Fruit fly (Drosophila melanogaster) whole organism, embryonic: ENCODE results near the gene mfas.

Experiments used
- Awh ChIP-seq: fragments of 200-800 bp; sonication (Bioruptor generic); IDR thresholded peaks from 2 replicates; pipeline ENCODE4, ENCODE4 v1.3.6; 2022; ENCODE audit warnings: missing biosample characterization, missing genetic modification characterization
- CG1024 ChIP-seq: fragments of 200-800 bp; sonication (Bioruptor generic); IDR thresholded peaks from 2 replicates; pipeline ENCODE4 v1.3.6; 2022; ENCODE audit warnings: missing biosample characterization, missing genetic modification characterization
- CG11723 ChIP-seq: fragments of 200-800 bp; sonication (Bioruptor generic); optimal IDR thresholded peaks from 2 replicates; lab custom pipeline; 2017; ENCODE audit warnings: missing biosample characterization, mild to moderate bottlenecking, missing genetic modification characterization
- CG12219 ChIP-seq: fragments of 200-800 bp; sonication (Bioruptor generic); optimal IDR thresholded peaks from 3 replicates; lab custom pipeline; 2018; ENCODE audit warnings: missing biosample characterization, mild to moderate bottlenecking, missing genetic modification characterization
- CG15601 ChIP-seq: fragments of 200-800 bp; sonication (Bioruptor generic); optimal IDR thresholded peaks from 3 replicates; lab custom pipeline; 2019; ENCODE audit warnings: missing biosample characterization, mild to moderate bottlenecking, missing genetic modification characterization, moderate library complexity
- CG17359 ChIP-seq: fragments of 200-800 bp; sonication (Bioruptor generic); optimal IDR thresholded peaks from 3 replicates; lab custom pipeline; 2018; ENCODE audit warnings: missing biosample characterization, mild to moderate bottlenecking, missing genetic modification characterization, moderate library complexity
- CG17568 ChIP-seq: fragments of 200-800 bp; sonication (Bioruptor generic); optimal IDR thresholded peaks from 2 replicates; lab custom pipeline; 2018; ENCODE audit warnings: missing biosample characterization, mild to moderate bottlenecking, missing genetic modification characterization, moderate library complexity
- CG17829 ChIP-seq: fragments of 200-800 bp; optimal IDR thresholded peaks from 2 replicates; lab custom pipeline; 2019; ENCODE audit warnings: missing biosample characterization, mild to moderate bottlenecking, missing genetic modification characterization, moderate library complexity
- CG18262 ChIP-seq: fragments of 200-800 bp; optimal IDR thresholded peaks from 3 replicates; lab custom pipeline; 2019; ENCODE audit warnings: missing biosample characterization, mild to moderate bottlenecking, missing genetic modification characterization, moderate library complexity
- CG18599 ChIP-seq: fragments of 200-800 bp; sonication (Bioruptor generic); optimal IDR thresholded peaks from 3 replicates; lab custom pipeline; 2017; ENCODE audit warnings: missing biosample characterization, missing genetic modification characterization, mild to moderate bottlenecking, moderate library complexity, missing genetic modification reagents
- CG2199 ChIP-seq: fragments of 200-800 bp; sonication (Bioruptor generic); IDR thresholded peaks from 3 replicates; pipeline ENCODE4 v1.3.6; 2022; ENCODE audit warnings: missing biosample characterization, missing genetic modification characterization
- CG3163 ChIP-seq: fragments of 200-800 bp; sonication (Bioruptor generic); optimal IDR thresholded peaks from 3 replicates; lab custom pipeline; 2016; ENCODE audit warnings: missing biosample characterization, missing genetic modification characterization
- CG3407 ChIP-seq: fragments of 200-800 bp; sonication (Bioruptor generic); optimal IDR thresholded peaks from 2 replicates; lab custom pipeline; 2018; ENCODE audit warnings: missing biosample characterization, mild to moderate bottlenecking, missing genetic modification characterization
- CG7987 ChIP-seq: fragments of 200-800 bp; sonication (Bioruptor generic); optimal IDR thresholded peaks from 2 replicates; lab custom pipeline; 2018; ENCODE audit warnings: missing biosample characterization, mild to moderate bottlenecking, missing genetic modification characterization, moderate library complexity
- CG8290 ChIP-seq, 3 experiments: fragments of 200-800 bp; sonication (Bioruptor generic); optimal IDR thresholded peaks; 2 replicates each; lab custom pipeline; 2016 to 2019; ENCODE audit warnings: missing biosample characterization in 3 of 3, missing genetic modification characterization in 3 of 3, mild to moderate bottlenecking in 2 of 3, moderate library complexity in 1 of 3
- Dbx ChIP-seq: fragments of 200-800 bp; sonication (Bioruptor generic); IDR thresholded peaks from 3 replicates; pipeline ENCODE4 v1.3.6; 2022; ENCODE audit warnings: missing biosample characterization, missing genetic modification characterization
- Dip2 ChIP-seq: fragments of 200-800 bp; sonication (Bioruptor generic); IDR thresholded peaks from 2 replicates; pipeline ENCODE4 v1.3.6; 2022; ENCODE audit warnings: missing biosample characterization, missing genetic modification characterization
- Drgx ChIP-seq: fragments of 200-800 bp; sonication (Bioruptor generic); IDR thresholded peaks from 2 replicates; pipeline ENCODE4 v1.3.6; 2022; ENCODE audit warnings: missing biosample characterization, missing genetic modification characterization
- HmgZ ChIP-seq: fragments of 200-800 bp; sonication (Bioruptor generic); optimal IDR thresholded peaks from 2 replicates; lab custom pipeline; 2018; ENCODE audit warnings: missing biosample characterization, mild to moderate bottlenecking, missing genetic modification characterization
- Jarid2 ChIP-seq: fragments of 200-800 bp; sonication (Bioruptor generic); optimal IDR thresholded peaks from 3 replicates; lab custom pipeline; 2017; ENCODE audit warnings: mild to moderate bottlenecking, missing biosample characterization, missing genetic modification reagents, missing genetic modification characterization
- MTF-1 ChIP-seq: fragments of 200-800 bp; sonication (Bioruptor generic); optimal IDR thresholded peaks from 2 replicates; lab custom pipeline; 2018; ENCODE audit warnings: missing biosample characterization, mild to moderate bottlenecking, missing genetic modification characterization, borderline replicate concordance
- PHDP ChIP-seq: fragments of 200-800 bp; sonication (Bioruptor generic); optimal IDR thresholded peaks from 3 replicates; lab custom pipeline; 2018; ENCODE audit warnings: missing biosample characterization, mild to moderate bottlenecking, missing genetic modification characterization, moderate library complexity
- Pdp1 ChIP-seq, 2 experiments: fragments of 200-800 bp; sonication (Bioruptor generic); optimal IDR thresholded peaks; 3 replicates each; lab custom pipeline; 2016; ENCODE audit warnings: missing biosample characterization in 2 of 2, missing genetic modification characterization in 2 of 2, mild to moderate bottlenecking in 1 of 2, moderate library complexity in 1 of 2
- Ravus ChIP-seq: fragments of 200-800 bp; sonication (Bioruptor generic); IDR thresholded peaks from 2 replicates; pipeline ENCODE4 v1.3.6; 2022; ENCODE audit warnings: missing biosample characterization, missing genetic modification characterization
- Sox100B ChIP-seq: fragments of 200-800 bp; sonication (Bioruptor generic); optimal IDR thresholded peaks from 3 replicates; lab custom pipeline; 2018; ENCODE audit warnings: missing biosample characterization, mild to moderate bottlenecking, missing genetic modification characterization
- Sox102F ChIP-seq: fragments of 200-800 bp; sonication (Bioruptor generic); optimal IDR thresholded peaks from 2 replicates; lab custom pipeline; 2018; ENCODE audit warnings: missing biosample characterization, mild to moderate bottlenecking, missing genetic modification characterization, moderate library complexity
- Trl ChIP-seq, 3 experiments: fragments of >200 bp in 2 of 3; fragments of 200-800 bp in 1 of 3; sonication (Bioruptor generic) in 1 of 3; optimal IDR thresholded peaks; 2 replicates in 1 of 3; 3 replicates in 2 of 3; lab custom pipeline; 2016 to 2017; ENCODE audit warnings: missing biosample characterization in 1 of 3, missing genetic modification characterization in 1 of 3
- Xrp1 ChIP-seq: fragments of 200-800 bp; sonication (Bioruptor generic); IDR thresholded peaks from 2 replicates; pipeline ENCODE4 v1.3.6; 2022; ENCODE audit warnings: missing biosample characterization, missing genetic modification characterization
- bigmax ChIP-seq: fragments of 200-800 bp; sonication (Bioruptor generic); optimal IDR thresholded peaks from 2 replicates; lab custom pipeline; 2018; ENCODE audit warnings: missing biosample characterization, mild to moderate bottlenecking, missing genetic modification characterization
- br ChIP-seq: fragments of >200 bp; optimal IDR thresholded peaks from 2 replicates; lab custom pipeline; 2017
- bsh ChIP-seq, 2 experiments: fragments of 200-800 bp; sonication (Bioruptor generic); optimal IDR thresholded peaks; 2 replicates each; lab custom pipeline; 2017 to 2018; ENCODE audit warnings: mild to moderate bottlenecking in 2 of 2, missing biosample characterization in 2 of 2, missing genetic modification characterization in 2 of 2, moderate library complexity in 1 of 2
- caup ChIP-seq: fragments of 200-800 bp; sonication (Bioruptor generic); optimal IDR thresholded peaks from 3 replicates; lab custom pipeline; 2017; ENCODE audit warnings: missing biosample characterization, mild to moderate bottlenecking, missing genetic modification characterization, moderate library complexity; ENCODE audit not compliant: severe bottlenecking
- chinmo ChIP-seq: fragments of 200-800 bp; sonication (Bioruptor generic); IDR thresholded peaks from 4 replicates; pipeline ENCODE4 v1.3.6; 2022; ENCODE audit warnings: missing biosample characterization, missing genetic modification characterization; ENCODE audit not compliant: partially characterized antibody
- ci ChIP-seq: fragments of 200-800 bp; sonication (Bioruptor generic); IDR thresholded peaks from 3 replicates; pipeline ENCODE4 v1.3.6; 2022; ENCODE audit warnings: missing biosample characterization, missing genetic modification characterization
- eyg ChIP-seq: fragments of 200-800 bp; sonication (Bioruptor generic); optimal IDR thresholded peaks from 3 replicates; lab custom pipeline; 2016; ENCODE audit warnings: missing biosample characterization, missing genetic modification characterization
- fd64A ChIP-seq: fragments of 200-800 bp; sonication (Bioruptor generic); optimal IDR thresholded peaks from 3 replicates; lab custom pipeline; 2018; ENCODE audit warnings: missing biosample characterization, mild to moderate bottlenecking, missing genetic modification characterization
- gcm ChIP-seq: fragments of 200-800 bp; sonication (Bioruptor generic); optimal IDR thresholded peaks from 2 replicates; lab custom pipeline; 2019; ENCODE audit warnings: missing biosample characterization, mild to moderate bottlenecking, missing genetic modification characterization, moderate library complexity
- gsb-n ChIP-seq: fragments of 200-800 bp; sonication (Bioruptor generic); optimal IDR thresholded peaks from 3 replicates; lab custom pipeline; 2018; ENCODE audit warnings: missing biosample characterization, mild to moderate bottlenecking, missing genetic modification characterization
- lab ChIP-seq: fragments of 200-800 bp; sonication (Bioruptor generic); optimal IDR thresholded peaks from 3 replicates; lab custom pipeline; 2017; ENCODE audit warnings: missing biosample characterization, missing genetic modification characterization, mild to moderate bottlenecking, moderate library complexity, missing genetic modification reagents
- mirr ChIP-seq: fragments of 200-800 bp; sonication (Bioruptor generic); optimal IDR thresholded peaks from 3 replicates; lab custom pipeline; 2018; ENCODE audit warnings: missing biosample characterization, mild to moderate bottlenecking, missing genetic modification characterization
- onecut ChIP-seq: fragments of 200-800 bp; sonication (Bioruptor generic); IDR thresholded peaks from 2 replicates; pipeline ENCODE4 v1.3.6; 2022; ENCODE audit warnings: missing biosample characterization, missing genetic modification characterization
- pb ChIP-seq: fragments of 200-800 bp; sonication (Bioruptor generic); optimal IDR thresholded peaks from 3 replicates; lab custom pipeline; 2016; ENCODE audit warnings: missing biosample characterization, missing genetic modification characterization
- sc ChIP-seq, 3 experiments: fragments of >200 bp in 2 of 3; fragments of 200-800 bp in 1 of 3; sonication (Bioruptor generic) in 1 of 3; optimal IDR thresholded peaks; 2 replicates in 2 of 3; 3 replicates in 1 of 3; lab custom pipeline; 2017; ENCODE audit warnings: mild to moderate bottlenecking in 1 of 3, missing biosample characterization in 1 of 3, missing genetic modification characterization in 1 of 3, missing genetic modification reagents in 1 of 3
- sens ChIP-seq: fragments of 200-800 bp; sonication (Bioruptor generic); peaks from one replicate; lab custom pipeline; 2016; ENCODE audit warnings: missing biosample characterization, missing genetic modification characterization
- tna ChIP-seq: fragments of 200-800 bp; sonication (Bioruptor generic); IDR thresholded peaks from 2 replicates; pipeline ENCODE4 v1.3.6; 2022; ENCODE audit warnings: missing biosample characterization, missing genetic modification characterization; ENCODE audit not compliant: partially characterized antibody
- vvl ChIP-seq: fragments of 200-800 bp; sonication (Bioruptor generic); IDR thresholded peaks from 2 replicates; pipeline ENCODE4 v1.3.6; 2022; ENCODE audit warnings: missing biosample characterization, missing genetic modification characterization

The mfas gene

dm6 chr3R:11992934-11993670 lies at the start of gene mfas (continued):
- TF ChIP-seq sc (optimal IDR thresholded peaks at IDR 0.05; lab: Kevin White, UChicago) = no peak
- peak; percentile 15 for TF ChIP-seq sc (GFP tag; optimal IDR thresholded peaks at IDR 0.05; lab: Kevin White, UChicago)
- no peak for TF ChIP-seq Ravus (GFP tag; lab: Robert Waterston, UW)
- peak; percentile 19; the same call in 1 of the 2 replicates for TF ChIP-seq onecut (GFP tag; lab: Robert Waterston, UW)
- TF ChIP-seq CG1024 = peak; percentile 19; the same call in 1 of the 2 replicates
- TF ChIP-seq mirr = peak; percentile 29
- no peak for TF ChIP-seq MTF-1 (GFP tag; lab: Kevin White, UChicago)
- TF ChIP-seq Dip2 (GFP tag; lab: Robert Waterston, UW) = no peak
- TF ChIP-seq Jarid2 (GFP tag; lab: Kevin White, UChicago) = peak; percentile 86
- peak; percentile 10; the same call in 1 of the 3 replicates for TF ChIP-seq CG2199
- TF ChIP-seq br = no peak
- TF ChIP-seq gcm = peak; percentile 80
- peak; percentile 7 for TF ChIP-seq CG12219 (GFP tag; lab: Kevin White, UChicago)
- peak; percentile 43 for TF ChIP-seq CG15601 (tag; lab: Kevin White, UChicago)
- 0 out of 2 replicates have a peak, but pooled peaks have one; percentile 31 for TF ChIP-seq Awh (GFP tag; lab: Robert Waterston, UW)
- TF ChIP-seq CG17359 (tag; lab: Kevin White, UChicago) = peak; percentile 34
- peak; percentile 23 for TF ChIP-seq CG3407
- peak; percentile 18 for TF ChIP-seq Sox100B
- peak; percentile 66 for TF ChIP-seq sens (GFP tag; lab: Kevin White, UChicago)
- TF ChIP-seq lab (GFP tag; lab: Kevin White, UChicago) = peak; percentile 61
- peak; percentile 5 for TF ChIP-seq HmgZ
- peak; percentile 14 for TF ChIP-seq Sox102F (GFP tag; lab: Kevin White, UChicago)
- TF ChIP-seq Xrp1 (GFP tag; lab: Robert Waterston, UW) = peak; percentile 16
- no peak for TF ChIP-seq CG8290 (GFP tag; optimal IDR thresholded peaks at IDR 0.05; lab: Kevin White, UChicago)
- peak in 1 of 2 experiments; percentile 42 for TF ChIP-seq CG8290 (tag; optimal IDR thresholded peaks at IDR 0.05; lab: Kevin White, UChicago)
- no peak for TF ChIP-seq tna (GFP tag; lab: Robert Waterston, UW)
- TF ChIP-seq Drgx (GFP tag; lab: Robert Waterston, UW) = peak; percentile 42; the same call in 1 of the 2 replicates
- TF ChIP-seq CG11723 (GFP tag; lab: Kevin White, UChicago) = peak; percentile 7
- peak; percentile 44 for TF ChIP-seq fd64A
- TF ChIP-seq gsb-n (tag; lab: Kevin White, UChicago) = peak; percentile 37
- peak; percentile 32 for TF ChIP-seq CG3163
- peak; percentile 15 for TF ChIP-seq PHDP (tag; lab: Kevin White, UChicago)
- TF ChIP-seq Dbx (GFP tag; lab: Robert Waterston, UW) = peak; percentile 12; the same call in 1 of the 3 replicates
- peak; percentile 23 for TF ChIP-seq caup (GFP tag; lab: Kevin White, UChicago)
- peak; percentile 26 for TF ChIP-seq CG18599 (GFP tag; lab: Kevin White, UChicago)
- peak; percentile 80 for TF ChIP-seq vvl
- peak; percentile 5 for TF ChIP-seq pb (GFP tag; lab: Kevin White, UChicago)
- TF ChIP-seq CG7987 (GFP tag; lab: Kevin White, UChicago) = peak; percentile 27
- no peak for TF ChIP-seq bigmax (GFP tag; lab: Kevin White, UChicago)
- TF ChIP-seq CG18262 (tag; lab: Kevin White, UChicago) = peak; percentile 2
- peak in 1 of 2 experiments; percentile 52 for TF ChIP-seq bsh (GFP tag; optimal IDR thresholded peaks at IDR 0.05; lab: Kevin White, UChicago)
- TF ChIP-seq eyg (GFP tag; lab: Kevin White, UChicago) = no peak
- peak in 1 of 2 experiments; percentile 10 for TF ChIP-seq Pdp1 (GFP tag; optimal IDR thresholded peaks at IDR 0.05; lab: Kevin White, UChicago)
- TF ChIP-seq CG17829 (tag; lab: Kevin White, UChicago) = peak; percentile 4
- peak; percentile 81; the same call in 2 of the 4 replicates for TF ChIP-seq chinmo (GFP tag; lab: Robert Waterston, UW)
- peak; percentile 54; the same call in 1 of the 3 replicates for TF ChIP-seq ci
- TF ChIP-seq Trl (optimal IDR thresholded peaks at IDR 0.05; lab: Kevin White, UChicago) = peak; percentile 39 to 44
- TF ChIP-seq Trl (GFP tag; optimal IDR thresholded peaks at IDR 0.05; lab: Kevin White, UChicago) = no peak
- peak; percentile 38 for TF ChIP-seq CG17568 (GFP tag; lab: Kevin White, UChicago)
